Fruit fly (Drosophila melanogaster) whole organism, wandering third instar larva: Measurements from ENCODE around the gene CG32568.
A peak's percentile ranks its signal among the peaks of the same experiment; 100 is the strongest.

Source experiments
- Rel ChIP-seq, 2 experiments: fragments of 200-800 bp; sonication (Bioruptor generic) in 1 of 2; optimal IDR thresholded peaks; 2 replicates in 1 of 2; 3 replicates in 1 of 2; lab custom pipeline; 2016 to 2019; ENCODE audit warnings: mild to moderate bottlenecking in 2 of 2, missing biosample characterization in 2 of 2, missing genetic modification characterization in 2 of 2, moderate library complexity in 1 of 2
- Sp1 ChIP-seq: fragments of 200-800 bp; sonication (Bioruptor generic); optimal IDR thresholded peaks from 3 replicates; lab custom pipeline; 2019; ENCODE audit warnings: missing biosample characterization, mild to moderate bottlenecking, missing genetic modification characterization, moderate library complexity
- sv ChIP-seq: fragments of 200-800 bp; sonication (Bioruptor generic); optimal IDR thresholded peaks from 3 replicates; lab custom pipeline; 2016; ENCODE audit warnings: missing biosample characterization, missing genetic modification characterization
- woc ChIP-seq: sonication (Bioruptor generic); optimal IDR thresholded peaks from 2 replicates; lab custom pipeline; 2016; ENCODE audit warnings: missing biosample characterization, mild to moderate bottlenecking, missing genetic modification characterization

Gene CG32568

DNA sequence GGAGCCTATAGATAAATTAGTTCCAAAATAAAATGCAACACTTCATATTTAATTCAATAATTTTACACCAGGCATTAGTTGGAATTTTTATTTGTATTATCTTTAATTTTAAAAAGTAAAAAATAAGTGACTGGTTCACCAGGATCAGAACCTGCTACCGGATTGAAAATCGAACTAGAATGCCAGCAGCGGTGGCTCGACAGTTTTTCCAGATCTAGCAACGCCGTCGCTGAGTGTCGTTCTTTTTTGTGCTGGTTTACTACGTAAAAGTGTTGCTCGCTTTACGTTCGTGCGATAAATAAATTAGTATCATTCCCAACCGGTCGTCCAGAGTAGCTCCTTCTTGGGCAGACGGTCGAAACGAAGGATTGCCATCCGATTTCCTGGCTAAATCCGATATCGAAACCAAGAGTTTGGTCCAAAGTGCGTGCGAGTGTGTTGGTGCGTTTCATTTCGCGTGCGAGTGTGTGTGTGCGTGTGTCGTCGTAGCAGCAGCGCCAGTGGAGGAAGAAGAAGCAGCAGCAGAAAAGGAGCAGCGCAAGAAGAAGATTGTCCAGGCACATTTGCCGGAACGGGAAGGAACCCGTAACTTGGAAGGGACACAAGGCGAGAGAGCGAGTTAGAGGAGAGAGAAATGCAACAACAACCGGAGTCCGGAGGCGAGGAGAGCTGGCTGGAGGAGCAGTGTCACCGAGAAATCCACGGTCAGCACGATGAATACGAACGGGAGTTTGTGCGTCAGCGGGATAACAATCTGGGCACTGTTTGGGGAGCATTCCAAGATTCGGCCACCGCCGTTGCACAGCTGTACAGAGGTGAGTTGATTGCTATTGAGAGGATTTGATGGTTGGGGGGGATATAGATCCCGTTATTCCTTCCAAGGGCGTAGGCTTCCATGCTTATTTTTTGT, 51.5 kb downstream of the CG32568 start, which contains the start of gene CG4768:
CG4768 (plus strand) TSS at position 200 of the 910 bp plus-strand sequence.
- TF ChIP-seq woc (GFP tag; lab: Kevin White, UChicago) (peak; percentile 34), Rel (GFP tag; optimal IDR thresholded peaks at IDR 0.05; lab: Kevin White, UChicago) (no peak), Rel (tag; optimal IDR thresholded peaks at IDR 0.05; lab: Kevin White, UChicago) (peak; percentile 9), Sp1 (GFP tag; lab: Kevin White, UChicago) (peak; percentile 13), sv (no peak)
